Fruit fly (Drosophila melanogaster) whole organism, embryonic: Measurements from ENCODE around the gene Drs.

ENCODE experiments used
- Bgb ChIP-seq: fragments of 200-800 bp; sonication (Bioruptor generic); IDR thresholded peaks from 2 replicates; pipeline ENCODE4 v1.3.6; 2022; ENCODE audit warnings: missing biosample characterization, missing genetic modification characterization; ENCODE audit not compliant: partially characterized antibody
- Bteb2 ChIP-seq: fragments of 200-800 bp; sonication (Bioruptor generic); optimal IDR thresholded peaks from 2 replicates; lab custom pipeline; 2016; ENCODE audit warnings: missing biosample characterization, missing genetic modification characterization
- CG10979 ChIP-seq: fragments of 200-800 bp; sonication (Bioruptor generic); optimal IDR thresholded peaks from 2 replicates; lab custom pipeline; 2018; ENCODE audit warnings: missing biosample characterization, mild to moderate bottlenecking, missing genetic modification characterization, moderate library complexity
- CG11093 ChIP-seq: fragments of 200-800 bp; sonication (Bioruptor generic); IDR thresholded peaks from 3 replicates; pipeline ENCODE4 v1.3.6; 2022; ENCODE audit warnings: missing biosample characterization, missing genetic modification characterization
- CG11696 ChIP-seq: fragments of 200-800 bp; sonication (Bioruptor generic); IDR thresholded peaks from 2 replicates; pipeline ENCODE4 v1.3.6; 2022; ENCODE audit warnings: missing biosample characterization, missing genetic modification characterization
- CG12659 ChIP-seq: fragments of 200-800 bp; sonication (Bioruptor generic); optimal IDR thresholded peaks from 3 replicates; lab custom pipeline; 2017; ENCODE audit warnings: mild to moderate bottlenecking, missing biosample characterization, missing genetic modification reagents, missing genetic modification characterization
- CG13894 ChIP-seq: fragments of 200-800 bp; sonication (Bioruptor generic); optimal IDR thresholded peaks from 3 replicates; lab custom pipeline; 2018; ENCODE audit warnings: missing biosample characterization, mild to moderate bottlenecking, missing genetic modification characterization, moderate library complexity
- CG14860 ChIP-seq: fragments of 200-800 bp; sonication (Bioruptor generic); IDR thresholded peaks from 3 replicates; pipeline ENCODE4 v1.3.6; 2022; ENCODE audit warnings: missing biosample characterization, missing genetic modification characterization; ENCODE audit not compliant: partially characterized antibody
- CG15011 ChIP-seq: fragments of 200-800 bp; sonication (Bioruptor generic); optimal IDR thresholded peaks from 3 replicates; lab custom pipeline; 2018; ENCODE audit warnings: missing biosample characterization, mild to moderate bottlenecking, missing genetic modification characterization
- CG17385 ChIP-seq: fragments of 200-800 bp; sonication (Bioruptor generic); optimal IDR thresholded peaks from 3 replicates; lab custom pipeline; 2018; ENCODE audit warnings: missing biosample characterization, mild to moderate bottlenecking, missing genetic modification characterization
- CG17829 ChIP-seq: fragments of 200-800 bp; optimal IDR thresholded peaks from 2 replicates; lab custom pipeline; 2019; ENCODE audit warnings: missing biosample characterization, mild to moderate bottlenecking, missing genetic modification characterization, moderate library complexity
- CG1792 ChIP-seq: fragments of 200-800 bp; sonication (Bioruptor generic); optimal IDR thresholded peaks from 2 replicates; lab custom pipeline; 2016; ENCODE audit warnings: missing biosample characterization, missing genetic modification characterization
- CG18262 ChIP-seq: fragments of 200-800 bp; optimal IDR thresholded peaks from 3 replicates; lab custom pipeline; 2019; ENCODE audit warnings: missing biosample characterization, mild to moderate bottlenecking, missing genetic modification characterization, moderate library complexity
- CG2120 ChIP-seq: fragments of 200-800 bp; sonication (Bioruptor generic); optimal IDR thresholded peaks from 3 replicates; lab custom pipeline; 2016; ENCODE audit warnings: missing biosample characterization, missing genetic modification characterization
- CG2875 ChIP-seq: fragments of 200-800 bp; sonication (Bioruptor generic); optimal IDR thresholded peaks from 2 replicates; lab custom pipeline; 2017; ENCODE audit warnings: missing biosample characterization, mild to moderate bottlenecking, missing genetic modification characterization, missing genetic modification reagents
- CG5245 ChIP-seq: fragments of 200-800 bp; sonication (Bioruptor generic); optimal IDR thresholded peaks from 3 replicates; lab custom pipeline; 2016; ENCODE audit warnings: missing biosample characterization, missing genetic modification characterization
- CG7839 ChIP-seq: fragments of 200-800 bp; sonication (Bioruptor generic); optimal IDR thresholded peaks from 3 replicates; lab custom pipeline; 2018; ENCODE audit warnings: missing biosample characterization, mild to moderate bottlenecking, missing genetic modification characterization, moderate library complexity
- CG8290 ChIP-seq, 3 experiments: fragments of 200-800 bp; sonication (Bioruptor generic); optimal IDR thresholded peaks; 2 replicates each; lab custom pipeline; 2016 to 2019; ENCODE audit warnings: missing biosample characterization in 3 of 3, missing genetic modification characterization in 3 of 3, mild to moderate bottlenecking in 2 of 3, moderate library complexity in 1 of 3
- CG8478 ChIP-seq: fragments of >200 bp; optimal IDR thresholded peaks from 2 replicates; lab custom pipeline; 2018
- CG9215 ChIP-seq: fragments of 200-800 bp; sonication (Bioruptor generic); IDR thresholded peaks from 2 replicates; pipeline ENCODE4 v1.3.6; 2022; ENCODE audit warnings: missing biosample characterization, missing genetic modification characterization
- Fer1 ChIP-seq: fragments of 200-800 bp; sonication (Bioruptor generic); optimal IDR thresholded peaks from 2 replicates; lab custom pipeline; 2017; ENCODE audit warnings: missing biosample characterization, mild to moderate bottlenecking, missing genetic modification characterization
- HHEX ChIP-seq: fragments of 200-800 bp; sonication (Bioruptor generic); optimal IDR thresholded peaks from 3 replicates; lab custom pipeline; 2017; ENCODE audit warnings: missing biosample characterization, mild to moderate bottlenecking, missing genetic modification characterization, missing genetic modification reagents
- HLHmδ ChIP-seq: fragments of 200-800 bp; sonication (Bioruptor generic); optimal IDR thresholded peaks from 2 replicates; lab custom pipeline; 2018; ENCODE audit warnings: missing biosample characterization, mild to moderate bottlenecking, missing genetic modification characterization, moderate library complexity
- Hr3 ChIP-seq: fragments of 200-800 bp; sonication (Bioruptor generic); optimal IDR thresholded peaks from 3 replicates; lab custom pipeline; 2016; ENCODE audit warnings: missing biosample characterization, missing genetic modification characterization
- Hr51 ChIP-seq, 2 experiments: fragments of 200-800 bp; sonication (Bioruptor generic); optimal IDR thresholded peaks; 2 replicates in 1 of 2; 3 replicates in 1 of 2; lab custom pipeline; 2016 to 2018; ENCODE audit warnings: missing biosample characterization in 2 of 2, missing genetic modification characterization in 2 of 2, mild to moderate bottlenecking in 1 of 2, moderate library complexity in 1 of 2
- Mrtf ChIP-seq: fragments of 200-800 bp; sonication (Bioruptor generic); IDR thresholded peaks from 3 replicates; pipeline ENCODE4 v1.3.6; 2022; ENCODE audit warnings: missing biosample characterization, missing genetic modification characterization
- NC2α ChIP-seq: fragments of 200-800 bp; sonication (Bioruptor generic); optimal IDR thresholded peaks from 2 replicates; lab custom pipeline; 2016; ENCODE audit warnings: missing biosample characterization, missing genetic modification characterization
- Neu2 ChIP-seq: fragments of 200-800 bp; sonication (Bioruptor generic); optimal IDR thresholded peaks from 3 replicates; lab custom pipeline; 2016; ENCODE audit warnings: missing biosample characterization, missing genetic modification characterization, borderline replicate concordance
- Optix ChIP-seq: fragments of 200-800 bp; sonication (Bioruptor generic); IDR thresholded peaks from 3 replicates; pipeline ENCODE4 v1.3.6; 2022; ENCODE audit warnings: missing biosample characterization, missing genetic modification characterization
- Pdp1 ChIP-seq, 2 experiments: fragments of 200-800 bp; sonication (Bioruptor generic); optimal IDR thresholded peaks; 3 replicates each; lab custom pipeline; 2016; ENCODE audit warnings: missing biosample characterization in 2 of 2, missing genetic modification characterization in 2 of 2, mild to moderate bottlenecking in 1 of 2, moderate library complexity in 1 of 2
- abd-A ChIP-seq: fragments of 200-800 bp; sonication (Bioruptor generic); optimal IDR thresholded peaks from 3 replicates; lab custom pipeline; 2019; ENCODE audit warnings: missing biosample characterization, mild to moderate bottlenecking, missing genetic modification characterization, moderate library complexity
- aop ChIP-seq: fragments of 200-800 bp; sonication (Bioruptor generic); IDR thresholded peaks from 2 replicates; pipeline ENCODE4 v1.3.6; 2022; ENCODE audit warnings: missing biosample characterization, missing genetic modification characterization
- ap ChIP-seq: fragments of 200-800 bp; sonication (Bioruptor generic); IDR thresholded peaks from 2 replicates; pipeline ENCODE4 v1.3.6; 2022; ENCODE audit warnings: missing biosample characterization, missing genetic modification characterization
- bab2 ChIP-seq: fragments of 200-800 bp; sonication (Bioruptor generic); optimal IDR thresholded peaks from 2 replicates; lab custom pipeline; 2016; ENCODE audit warnings: missing biosample characterization, missing genetic modification characterization
- cas ChIP-seq: fragments of 200-800 bp; sonication (Bioruptor generic); IDR thresholded peaks from 2 replicates; pipeline ENCODE4 v1.3.6; 2022; ENCODE audit warnings: missing biosample characterization, missing genetic modification characterization
- chm ChIP-seq: fragments of 200-800 bp; sonication (Bioruptor generic); IDR thresholded peaks from 2 replicates; pipeline ENCODE4 v1.3.6; 2022; ENCODE audit warnings: missing biosample characterization, missing genetic modification characterization
- corto ChIP-seq: fragments of 200-800 bp; sonication (Bioruptor generic); optimal IDR thresholded peaks from 2 replicates; lab custom pipeline; 2016; ENCODE audit warnings: missing biosample characterization, mild to moderate bottlenecking, missing genetic modification characterization, moderate library complexity
- eyg ChIP-seq: fragments of 200-800 bp; sonication (Bioruptor generic); optimal IDR thresholded peaks from 3 replicates; lab custom pipeline; 2016; ENCODE audit warnings: missing biosample characterization, missing genetic modification characterization
- gsb ChIP-seq: fragments of 200-800 bp; sonication (Bioruptor generic); IDR thresholded peaks from 2 replicates; pipeline ENCODE4 v1.3.6; 2022; ENCODE audit warnings: missing biosample characterization, missing genetic modification characterization
- ham ChIP-seq: fragments of 200-800 bp; sonication (Bioruptor generic); IDR thresholded peaks from 2 replicates; pipeline ENCODE4 v1.3.6; 2022; ENCODE audit warnings: missing biosample characterization, missing genetic modification characterization
- inv ChIP-seq: fragments of 200-800 bp; sonication (Bioruptor generic); IDR thresholded peaks from 2 replicates; pipeline ENCODE4 v1.3.6; 2022; ENCODE audit warnings: missing biosample characterization, missing genetic modification characterization; ENCODE audit not compliant: partially characterized antibody
- jing ChIP-seq: fragments of 200-800 bp; sonication (Bioruptor generic); optimal IDR thresholded peaks from 2 replicates; lab custom pipeline; 2018; ENCODE audit warnings: missing biosample characterization, mild to moderate bottlenecking, missing genetic modification characterization
- run ChIP-seq: fragments of 200-800 bp; sonication (Bioruptor generic); optimal IDR thresholded peaks from 3 replicates; lab custom pipeline; 2018; ENCODE audit warnings: missing biosample characterization, mild to moderate bottlenecking, missing genetic modification characterization
- shn ChIP-seq: fragments of 200-800 bp; sonication (Bioruptor generic); optimal IDR thresholded peaks from 3 replicates; lab custom pipeline; 2016; ENCODE audit warnings: missing biosample characterization, missing genetic modification characterization
- slp2 ChIP-seq: fragments of 200-800 bp; sonication (Bioruptor generic); optimal IDR thresholded peaks from 2 replicates; lab custom pipeline; 2016; ENCODE audit warnings: missing biosample characterization, missing genetic modification characterization
- sug ChIP-seq: fragments of 200-800 bp; optimal IDR thresholded peaks from 2 replicates; lab custom pipeline; 2019; ENCODE audit warnings: missing biosample characterization, mild to moderate bottlenecking, missing genetic modification characterization, moderate library complexity
- vfl ChIP-seq: fragments of 200-800 bp; sonication (Bioruptor generic); optimal IDR thresholded peaks from 2 replicates; lab custom pipeline; 2016; ENCODE audit warnings: missing biosample characterization, missing genetic modification characterization
- wdn ChIP-seq: fragments of 200-800 bp; sonication (Bioruptor generic); IDR thresholded peaks from 2 replicates; pipeline ENCODE4 v1.3.6; 2022; ENCODE audit warnings: missing biosample characterization, missing genetic modification characterization
- z ChIP-seq: fragments of 200-800 bp; sonication (Bioruptor generic); IDR thresholded peaks from 3 replicates; pipeline ENCODE4 v1.3.6; 2022; ENCODE audit warnings: missing biosample characterization, missing genetic modification characterization

Drs gene

DNA sequence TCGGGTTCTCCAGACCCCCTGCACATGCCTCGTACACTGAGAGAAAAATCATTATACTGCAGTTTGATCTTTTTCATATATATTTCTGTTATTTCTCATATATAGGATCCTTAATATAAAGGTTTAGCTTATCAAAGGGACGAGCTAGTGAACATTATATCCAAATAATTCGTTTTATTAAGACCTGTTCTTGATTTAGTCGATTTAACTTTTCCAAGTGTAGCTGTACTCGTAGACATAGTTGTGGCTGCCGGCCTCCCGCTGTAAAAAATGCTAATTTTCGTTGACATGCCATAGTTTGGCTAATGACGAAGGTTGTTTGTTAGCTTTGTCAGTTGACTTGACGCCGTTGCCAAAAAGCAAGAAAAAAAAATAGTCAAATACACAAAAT, 13.1 kb downstream of the Drs start (continued):
- TF ChIP-seq ap (GFP tag; lab: Robert Waterston, UW), result peak; percentile 57; the same call in 1 of the 2 replicates
- TF ChIP-seq CG8290 (GFP tag; optimal IDR thresholded peaks at IDR 0.05; lab: Kevin White, UChicago), result peak; percentile 58
- peak in 1 of 2 experiments; percentile 83 for TF ChIP-seq CG8290 (tag; optimal IDR thresholded peaks at IDR 0.05; lab: Kevin White, UChicago)
- TF ChIP-seq CG15011 (GFP tag; lab: Kevin White, UChicago), result peak; percentile 73
- TF ChIP-seq CG17385, result peak; percentile 82
- peak; percentile 78 for TF ChIP-seq Hr3 (GFP tag; lab: Kevin White, UChicago)
- TF ChIP-seq inv, result no peak
- no peak for TF ChIP-seq Neu2 (GFP tag; lab: Kevin White, UChicago)

DNA sequence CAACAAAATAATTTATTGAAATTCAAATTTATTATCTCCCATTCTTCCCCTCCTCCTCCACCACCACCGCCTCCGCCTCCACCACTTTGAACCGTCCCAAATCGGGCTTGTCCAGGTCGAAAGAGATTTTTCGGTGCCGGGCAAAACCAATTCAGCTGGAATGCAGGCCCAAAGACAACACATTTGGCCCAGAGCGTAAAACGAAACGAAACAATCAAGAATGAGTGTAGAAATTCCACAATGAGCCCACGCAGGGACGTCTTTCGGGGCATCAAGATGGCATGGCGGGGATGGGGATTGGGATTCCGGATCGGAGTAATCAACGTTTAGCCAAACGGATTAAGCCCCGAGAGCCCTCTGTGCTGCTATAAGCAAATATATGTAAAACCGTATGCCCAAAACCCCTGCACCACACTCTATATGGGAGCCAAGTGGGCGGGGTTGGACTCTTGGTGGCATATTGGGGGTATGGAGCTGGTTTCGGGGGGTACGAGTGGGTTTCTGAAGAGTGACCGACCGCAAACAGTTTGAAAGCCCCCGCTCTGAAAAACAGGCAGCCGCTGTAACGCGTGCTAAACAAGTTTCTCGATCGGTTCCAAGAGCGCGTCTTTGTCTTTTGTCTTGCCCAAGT, 14.7 kb downstream of the Drs start:
- TF ChIP-seq HHEX (GFP tag; lab: Kevin White, UChicago) (no peak), CG18262 (tag; lab: Kevin White, UChicago) (no peak), CG9215 (GFP tag; lab: Robert Waterston, UW) (no peak), sug (no peak), bab2 (no peak), CG1792 (GFP tag; lab: Kevin White, UChicago) (no peak), ham (GFP tag; lab: Robert Waterston, UW) (no peak), CG5245 (GFP tag; lab: Kevin White, UChicago) (no peak), eyg (GFP tag; lab: Kevin White, UChicago) (no peak), CG14860 (GFP tag; lab: Robert Waterston, UW) (no peak), CG7839 (tag; lab: Kevin White, UChicago) (no peak), wdn (GFP tag; lab: Robert Waterston, UW) (no peak), z (GFP tag; lab: Robert Waterston, UW) (no peak), chm (GFP tag; lab: Robert Waterston, UW) (no peak), CG2120 (GFP tag; lab: Kevin White, UChicago) (no peak), CG11696 (GFP tag; lab: Robert Waterston, UW) (no peak), aop (GFP tag; lab: Robert Waterston, UW) (no peak), CG13894 (peak; percentile 96), CG8478 (lab: Kevin White, UChicago) (no peak), Pdp1 (GFP tag; optimal IDR thresholded peaks at IDR 0.05; lab: Kevin White, UChicago) (no peak), gsb (GFP tag; lab: Robert Waterston, UW) (no peak), corto (GFP tag; lab: Kevin White, UChicago) (no peak), CG12659 (no peak), HLHmδ (GFP tag; lab: Kevin White, UChicago) (peak; percentile 57), abd-A (tag; lab: Kevin White, UChicago) (peak; percentile 75), jing (GFP tag; lab: Kevin White, UChicago) (no peak), Bgb (GFP tag; lab: Robert Waterston, UW) (peak; percentile 9; the same call in 1 of the 2 replicates), NC2α (GFP tag; lab: Kevin White, UChicago) (no peak), Hr51 (GFP tag; optimal IDR thresholded peaks at IDR 0.05; lab: Kevin White, UChicago) (no peak), CG17829 (tag; lab: Kevin White, UChicago) (no peak), Mrtf (0 out of 3 replicates have a peak, but pooled peaks have one; percentile 12), vfl (GFP tag; lab: Kevin White, UChicago) (no peak), CG2875 (no peak), CG10979 (no peak), Bteb2 (no peak), shn (GFP tag; lab: Kevin White, UChicago) (no peak), CG11093 (no peak), run (tag; lab: Kevin White, UChicago) (peak; percentile 58), cas (GFP tag; lab: Robert Waterston, UW) (no peak), slp2 (GFP tag; lab: Kevin White, UChicago) (no peak), Fer1 (no peak), Optix (GFP tag; lab: Robert Waterston, UW) (0 out of 3 replicates have a peak, but pooled peaks have one; percentile 31)
